Worm (Caenorhabditis elegans): ENCODE results near the gene math-9.

math-9 gene

ce11 chrII:1893912-1894311 is 3.3 kb upstream of the math-9 start, which contains the start of gene C16C4.1:
Gene C16C4.1 (plus strand): TSS chrII:1894212.
- no peak for TF ChIP-seq hlh-26 (GFP tag; conservative IDR thresholded peaks at IDR 0.05)

ce11 chrII:1889071-1889470 is 1.5 kb downstream of the math-9 start, which contains the start of gene math-8:
Gene math-8 (minus strand): TSS chrII:1889171.
- no peak for TF ChIP-seq nhr-27 (tag; optimal IDR thresholded peaks at IDR 0.05)
- no peak for TF ChIP-seq atf-7 (tag; optimal IDR thresholded peaks at IDR 0.05)

- TF ChIP-seq K11D2.4 (GFP tag; IDR thresholded peaks at IDR 0.05) (no peak), madf-10 (tag; optimal IDR thresholded peaks at IDR 0.05) (no peak), D2030.7 (GFP tag; IDR thresholded peaks at IDR 0.05) (no peak), Y53G8AR.9 (GFP tag; conservative IDR thresholded peaks at IDR 0.05) (no peak), madf-3 (GFP tag; IDR thresholded peaks at IDR 0.05) (no peak), hlh-26 (GFP tag; conservative IDR thresholded peaks at IDR 0.05) (no peak)
These were observed 4.2 kb downstream of the math-9 start, which contains the start of gene math-7 for ce11 chrII:1886379-1886778. Gene math-7 (minus strand): TSS chrII:1886479.

- TF ChIP-seq ama-1 (optimal IDR thresholded peaks at IDR 0.05) (no peak), ama-1 (GFP tag; optimal IDR thresholded peaks at IDR 0.05) (no peak), xnd-1 (tag; optimal IDR thresholded peaks at IDR 0.05) (no peak), rec-8 (tag; optimal IDR thresholded peaks at IDR 0.05) (no peak)
These were observed 5.9 kb downstream of the math-9 start, which contains the start of gene math-6 for ce11 chrII:1884635-1885034. Gene math-6 (minus strand): TSS chrII:1884735.

ce11 chrII:1882705-1883104 is 7.9 kb downstream of the math-9 start, which contains the start of gene math-5:
Gene math-5 (minus strand): TSS chrII:1882805.
- TF ChIP-seq nfyb-1 (GFP tag; IDR thresholded peaks at IDR 0.05), result no peak
- no peak for TF ChIP-seq dox-1 (GFP tag; IDR thresholded peaks at IDR 0.05)
- TF ChIP-seq hsf-1 (GFP tag; IDR thresholded peaks at IDR 0.05), result no peak
- no peak for TF ChIP-seq F57A8.1 (GFP tag; optimal IDR thresholded peaks at IDR 0.05)
- TF ChIP-seq let-526 (GFP tag; IDR thresholded peaks at IDR 0.05), result no peak
- TF ChIP-seq B0035.1 (tag; optimal IDR thresholded peaks at IDR 0.05), result no peak
- TF ChIP-seq ztf-25 (GFP tag; IDR thresholded peaks at IDR 0.05), result no peak
- TF ChIP-seq F57C9.4 (tag; optimal IDR thresholded peaks at IDR 0.05), result no peak

ce11 chrII:1878663-1879062 is 11.9 kb downstream of the math-9 start, which contains the start of gene math-16:
Gene math-16 (minus strand): TSS chrII:1878763.
- TF ChIP-seq dox-1 (GFP tag; IDR thresholded peaks at IDR 0.05), result no peak

ce11 chrII:1875658-1876057 is 14.9 kb downstream of the math-9 start, which contains the start of gene math-13:
Gene math-13 (plus strand): TSS chrII:1875958.
- TF ChIP-seq somi-1 (GFP tag; optimal IDR thresholded peaks at IDR 0.05) (no peak), ceh-100 (GFP tag; IDR thresholded peaks at IDR 0.05) (no peak), zim-3 (tag; optimal IDR thresholded peaks at IDR 0.05) (no peak), lsy-27 (tag; optimal IDR thresholded peaks at IDR 0.05; ENCODE audit: borderline replicate concordance, insufficient read depth) (no peak), C17E4.6 (GFP tag; IDR thresholded peaks at IDR 0.05) (no peak), ceh-27 (GFP tag; optimal IDR thresholded peaks at IDR 0.05) (no peak), Y67H2A.10 (GFP tag; conservative IDR thresholded peaks at IDR 0.05) (no peak), ZK185.1 (tag; optimal IDR thresholded peaks at IDR 0.05; ENCODE audit: poor library complexity, severe bottlenecking) (no peak), hsf-1 (GFP tag; IDR thresholded peaks at IDR 0.05) (no peak), pbrm-1 (GFP tag; IDR thresholded peaks at IDR 0.05) (no peak), snpc-3.4 (tag; optimal IDR thresholded peaks at IDR 0.05) (no peak), dpl-1 (GFP tag; optimal IDR thresholded peaks at IDR 0.05) (no peak), madf-10 (tag; optimal IDR thresholded peaks at IDR 0.05) (no peak), rcor-1 (GFP tag; IDR thresholded peaks at IDR 0.05) (no peak), lag-1 (GFP tag; IDR thresholded peaks at IDR 0.05) (no peak), sea-2 (GFP tag; IDR thresholded peaks at IDR 0.05) (no peak)

Data from whole organism, young adult.